Worm (Caenorhabditis elegans): Measurements from ENCODE around the gene ttr-18.

The ttr-18 gene

ce11 chrII:11471916-11472315 lies 14.6 kb downstream of the ttr-18 start, which contains the start of gene mfn-1:
mfn-1 (minus strand) TSS chrII:11472016.
- no peak for TF ChIP-seq nhr-77 (tag; optimal IDR thresholded peaks at IDR 0.05)
- TF ChIP-seq zag-1 (tag; optimal IDR thresholded peaks at IDR 0.05), result no peak
- TF ChIP-seq C34F6.9 (tag; optimal IDR thresholded peaks at IDR 0.05), result no peak
- no peak for TF ChIP-seq F13H6.1 (tag; optimal IDR thresholded peaks at IDR 0.05)
- TF ChIP-seq snpc-4 (tag; optimal IDR thresholded peaks at IDR 0.05), result no peak

- TF ChIP-seq nhr-10 (tag; optimal IDR thresholded peaks at IDR 0.05), result no peak
- TF ChIP-seq sma-9 (GFP tag; optimal IDR thresholded peaks at IDR 0.05), result peak; percentile 17
- TF ChIP-seq sma-9 (tag; optimal IDR thresholded peaks at IDR 0.05), result no peak
- TF ChIP-seq lsy-2 (tag; optimal IDR thresholded peaks at IDR 0.05), result peak in 1 of 2 experiments; percentile 14
- TF ChIP-seq aly-2 (tag; optimal IDR thresholded peaks at IDR 0.05), result no peak
- TF ChIP-seq fos-1 (tag; optimal IDR thresholded peaks at IDR 0.05), result peak; percentile 58
- peak; percentile 40 for TF ChIP-seq crh-2 (tag; optimal IDR thresholded peaks at IDR 0.05)
- TF ChIP-seq gmeb-1 (tag; optimal IDR thresholded peaks at IDR 0.05), result no peak
- TF ChIP-seq C34F6.9 (tag; optimal IDR thresholded peaks at IDR 0.05), result peak; percentile 21
These were observed 16.9 kb downstream of the ttr-18 start, which contains the start of gene cisd-1 for ce11 chrII:11469574-11470108. cisd-1 (minus strand) TSS chrII:11469624.

ce11 chrII:11467541-11467940 lies 19.0 kb downstream of the ttr-18 start, which contains the start of gene klp-17:
klp-17 (minus strand) TSS chrII:11467641.
- TF ChIP-seq ztf-11 (tag; optimal IDR thresholded peaks at IDR 0.05), result no peak
- TF ChIP-seq fos-1 (tag; optimal IDR thresholded peaks at IDR 0.05), result no peak
- TF ChIP-seq skn-1 (tag; optimal IDR thresholded peaks at IDR 0.05), result no peak
- TF ChIP-seq lin-39 (tag; optimal IDR thresholded peaks at IDR 0.05), result no peak
- no peak for TF ChIP-seq C34F6.9 (tag; optimal IDR thresholded peaks at IDR 0.05)
- no peak for TF ChIP-seq elt-3 (tag; optimal IDR thresholded peaks at IDR 0.05)

ce11 chrII:11464427-11464944 lies 22.1 kb downstream of the ttr-18 start, which contains the start of the genes aars-1 and rga-1:
aars-1 (minus strand) TSS chrII:11464497.
rga-1 (plus strand) TSS chrII:11464894.
- TF ChIP-seq unc-62 (GFP tag; optimal IDR thresholded peaks at IDR 0.05) (no peak), elt-3 (tag; optimal IDR thresholded peaks at IDR 0.05) (no peak), fos-1 (tag; optimal IDR thresholded peaks at IDR 0.05) (peak; percentile 68), nhr-10 (tag; optimal IDR thresholded peaks at IDR 0.05) (no peak), sem-4 (tag; optimal IDR thresholded peaks at IDR 0.05) (peak; percentile 77), ceh-16 (tag; optimal IDR thresholded peaks at IDR 0.05) (no peak), nhr-129 (tag; optimal IDR thresholded peaks at IDR 0.05) (peak; percentile 70), gmeb-1 (tag; optimal IDR thresholded peaks at IDR 0.05) (no peak), mdl-1 (tag; optimal IDR thresholded peaks at IDR 0.05) (no peak), sma-3 (GFP tag; optimal IDR thresholded peaks at IDR 0.05) (peak; percentile 40), mbf-1 (tag; optimal IDR thresholded peaks at IDR 0.05) (no peak), C34F6.9 (tag; optimal IDR thresholded peaks at IDR 0.05) (peak; percentile 77), dmd-4 (tag; optimal IDR thresholded peaks at IDR 0.05) (no peak), crh-2 (tag; optimal IDR thresholded peaks at IDR 0.05) (peak; percentile 39), Y55F3AM.14 (GFP tag; optimal IDR thresholded peaks at IDR 0.05) (no peak), snpc-4 (tag; optimal IDR thresholded peaks at IDR 0.05) (no peak), aly-2 (tag; optimal IDR thresholded peaks at IDR 0.05) (no peak), nhr-25 (tag; optimal IDR thresholded peaks at IDR 0.05) (peak; percentile 73), nhr-6 (tag; optimal IDR thresholded peaks at IDR 0.05) (no peak), ztf-4 (tag; optimal IDR thresholded peaks at IDR 0.05) (no peak), zag-1 (tag; optimal IDR thresholded peaks at IDR 0.05) (no peak), nhr-21 (tag; optimal IDR thresholded peaks at IDR 0.05) (peak; percentile 48), unc-39 (tag; optimal IDR thresholded peaks at IDR 0.05) (no peak), lin-11 (tag; optimal IDR thresholded peaks at IDR 0.05) (no peak), ama-1 (optimal IDR thresholded peaks at IDR 0.05) (no peak), peb-1 (tag; optimal IDR thresholded peaks at IDR 0.05) (no peak), nhr-23 (tag; optimal IDR thresholded peaks at IDR 0.05) (no peak), lsy-2 (tag; optimal IDR thresholded peaks at IDR 0.05) (peak in 1 of 2 experiments; percentile 70), unc-55 (GFP tag; optimal IDR thresholded peaks at IDR 0.05) (peak; percentile 50), ZK546.5 (tag; optimal IDR thresholded peaks at IDR 0.05) (no peak), lin-39 (tag; optimal IDR thresholded peaks at IDR 0.05) (no peak), sma-9 (GFP tag; optimal IDR thresholded peaks at IDR 0.05) (peak; percentile 83), sma-9 (tag; optimal IDR thresholded peaks at IDR 0.05) (no peak), F13H6.1 (tag; optimal IDR thresholded peaks at IDR 0.05) (peak; percentile 75), elt-1 (tag; optimal IDR thresholded peaks at IDR 0.05) (no peak), lin-13 (GFP tag; optimal IDR thresholded peaks at IDR 0.05) (peak; percentile 20), nhr-12 (tag; optimal IDR thresholded peaks at IDR 0.05) (no peak), ceh-82 (tag; optimal IDR thresholded peaks at IDR 0.05) (no peak), blmp-1 (tag; optimal IDR thresholded peaks at IDR 0.05; ENCODE audit: insufficient read depth) (peak; percentile 70)

All from whole organism, L2 larva.